Worm (Caenorhabditis elegans) whole organism, L4/young adult: ENCODE results near the gene sptl-3.

Experiments
- W03F9.2 ChIP-seq: fragments of 150-350 bp; optimal IDR thresholded peaks from 2 replicates; lab custom pipeline; 2014; ENCODE audit warnings: missing biosample characterization, missing genetic modification characterization
- dao-5 ChIP-seq: sonication (generic microtip); optimal IDR thresholded peaks from 2 replicates; lab custom pipeline; 2016; ENCODE audit warnings: missing genotype, missing genetic modification characterization, moderate library complexity, missing compliant biosample characterization
- him-1 ChIP-seq: sonication (generic microtip); optimal IDR thresholded peaks from 2 replicates; lab custom pipeline; 2016; ENCODE audit warnings: missing genotype, missing genetic modification reagents, missing genetic modification characterization, missing compliant biosample characterization

sptl-3 gene

DNA sequence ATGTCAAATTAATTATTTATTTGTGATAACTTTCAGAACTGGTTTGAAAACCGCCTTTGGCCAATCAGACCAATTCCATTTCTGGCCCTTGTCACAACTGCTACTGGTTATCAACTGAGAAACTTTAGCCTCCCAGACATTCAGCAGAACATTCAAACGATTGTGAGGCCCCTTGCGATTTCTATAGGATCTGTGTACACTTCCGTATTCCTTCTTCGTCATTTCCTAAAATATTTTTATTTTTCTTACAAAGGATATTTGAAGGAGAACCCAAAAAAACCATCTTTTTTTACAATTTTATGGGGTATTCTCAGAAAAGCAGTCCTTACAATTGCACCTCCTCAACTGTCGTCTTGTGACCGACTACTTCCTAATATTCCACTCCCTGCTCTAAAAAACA, 19.8 kb upstream of the sptl-3 start:
- TF ChIP-seq W03F9.2 = no peak
- TF ChIP-seq dao-5 (tag; lab: Kevin White, UChicago) = no peak
- no peak for TF ChIP-seq him-1 (tag; lab: Kevin White, UChicago)

DNA sequence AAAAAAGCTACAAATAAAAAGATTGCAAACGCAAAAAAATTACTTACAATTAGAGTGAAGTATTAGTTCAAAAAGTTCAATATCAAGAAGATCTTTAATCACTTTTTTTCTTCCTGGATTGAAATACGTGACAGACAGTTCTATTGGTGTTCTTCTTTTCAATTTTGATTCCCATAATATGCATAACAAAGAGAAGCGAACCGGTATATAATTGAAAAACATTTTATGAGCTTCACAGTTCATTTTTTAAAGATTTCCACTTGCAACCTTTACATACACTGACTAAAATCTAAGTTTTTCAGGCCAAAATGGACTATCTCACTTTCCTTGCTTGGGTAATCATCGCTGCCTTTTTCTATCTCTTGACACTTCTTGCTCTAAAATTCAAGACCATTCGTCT, 16.6 kb upstream of the sptl-3 start, which contains the start of gene T22G5.1:
T22G5.1 (plus strand) TSS at position 301 of the 400 bp plus-strand sequence.
- TF ChIP-seq W03F9.2 (no peak), dao-5 (tag; lab: Kevin White, UChicago) (no peak), him-1 (tag; lab: Kevin White, UChicago) (no peak)

DNA sequence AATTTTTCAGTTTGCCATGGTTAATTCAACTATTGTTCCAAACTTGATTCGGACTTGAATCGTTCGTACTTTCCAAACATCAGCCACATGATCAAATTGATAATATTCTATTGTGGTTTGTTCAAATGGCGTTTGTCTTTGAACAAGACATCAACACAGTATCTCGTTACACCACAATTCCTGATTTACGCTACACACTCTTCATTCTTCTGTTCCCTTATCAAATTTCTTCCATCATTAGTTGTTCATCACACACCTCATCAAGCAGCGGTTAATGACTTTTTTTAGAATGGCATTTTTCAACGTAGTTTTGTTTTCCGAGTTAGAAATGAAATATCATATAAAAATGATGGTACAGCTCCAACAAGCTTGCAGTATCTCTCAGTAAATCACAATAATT, 14.9 kb upstream of the sptl-3 start:
- no peak for TF ChIP-seq W03F9.2
- no peak for TF ChIP-seq him-1 (tag; lab: Kevin White, UChicago)
- no peak for TF ChIP-seq dao-5 (tag; lab: Kevin White, UChicago)

DNA sequence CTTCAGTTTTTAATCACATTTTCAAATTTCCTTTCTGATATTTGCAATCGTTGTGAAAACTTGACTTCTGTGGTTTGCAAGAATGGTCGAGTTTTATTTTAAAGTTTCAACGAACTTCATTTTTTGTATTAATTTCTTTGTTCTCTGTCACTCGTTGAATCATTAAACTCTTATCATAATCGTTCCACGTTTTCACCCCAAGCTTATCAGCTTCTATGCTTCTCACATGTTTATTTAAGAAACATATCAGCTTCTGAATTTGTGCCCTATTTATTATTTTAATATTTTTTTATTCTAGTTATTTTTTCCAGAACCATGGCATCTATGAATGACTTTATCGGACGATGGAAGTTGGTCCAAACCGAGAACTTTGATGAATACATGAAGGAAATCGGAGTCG, 13.9 kb upstream of the sptl-3 start, which contains the start of gene lbp-7:
lbp-7 (plus strand) TSS at position 312 of the 400 bp plus-strand sequence.
- TF ChIP-seq him-1 (tag; lab: Kevin White, UChicago) = no peak
- no peak for TF ChIP-seq W03F9.2
- no peak for TF ChIP-seq dao-5 (tag; lab: Kevin White, UChicago)

DNA sequence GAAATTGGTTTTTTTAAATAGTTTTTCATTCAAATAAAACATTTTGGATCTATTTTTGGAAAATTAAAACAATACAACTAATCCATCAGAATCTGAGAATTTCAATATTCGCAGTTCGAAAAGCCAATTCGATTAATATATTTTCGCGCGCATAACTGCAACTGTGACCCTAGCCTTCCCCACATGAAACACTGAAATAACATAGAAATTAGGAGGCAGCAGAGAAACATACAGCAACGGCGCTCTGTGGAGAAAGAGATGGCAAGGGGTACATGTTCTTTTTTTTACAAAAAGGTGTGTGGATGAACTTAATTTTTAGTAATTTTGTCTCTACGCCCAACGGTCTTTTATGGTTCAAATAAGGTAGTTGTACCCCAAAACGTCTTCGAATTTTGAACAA, 13.0 kb upstream of the sptl-3 start:
- TF ChIP-seq dao-5 (tag; lab: Kevin White, UChicago) (no peak), him-1 (tag; lab: Kevin White, UChicago) (no peak), W03F9.2 (no peak)

DNA sequence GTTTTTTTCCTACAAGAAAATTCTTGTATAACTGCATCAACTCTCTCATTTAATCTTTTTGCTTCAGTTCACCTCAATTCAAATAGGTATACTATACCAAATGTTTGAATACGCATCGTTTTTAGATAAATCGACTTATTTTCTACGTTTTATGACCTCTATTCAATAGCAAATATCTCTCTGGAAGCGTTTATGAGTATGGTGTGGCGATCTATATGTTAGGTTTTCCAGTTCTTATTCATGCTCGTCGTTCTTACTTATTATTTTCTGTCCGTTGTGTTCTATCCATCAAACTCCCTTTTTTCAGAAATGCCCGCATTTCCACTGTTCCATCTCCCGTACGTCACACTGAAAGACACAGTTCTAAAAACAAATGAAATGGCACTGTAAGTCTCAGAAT, 12.5 kb upstream of the sptl-3 start, which contains the start of gene T22G5.3:
T22G5.3 (plus strand) TSS at position 301 of the 400 bp plus-strand sequence.
- no peak for TF ChIP-seq him-1 (tag; lab: Kevin White, UChicago)
- TF ChIP-seq dao-5 (tag; lab: Kevin White, UChicago) = no peak

DNA sequence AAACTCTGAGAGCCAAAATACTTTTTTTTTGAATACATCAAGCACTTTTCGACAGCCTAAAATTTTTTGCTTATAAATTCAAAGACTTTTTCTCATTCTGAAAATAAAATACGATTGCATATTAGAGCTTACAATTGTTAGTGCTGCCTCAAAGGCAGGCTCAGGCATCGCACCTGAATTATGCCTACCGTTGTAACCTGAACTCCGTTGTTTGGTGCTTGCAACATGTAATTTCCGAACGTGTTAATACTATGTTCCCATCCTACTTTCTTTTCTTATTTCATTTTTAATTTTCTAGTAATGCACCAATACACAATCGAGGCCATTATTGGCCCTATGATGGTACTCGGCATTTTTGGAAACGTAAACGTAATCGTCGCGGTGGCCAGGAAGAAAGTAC, 5.8 kb upstream of the sptl-3 start, which contains the start of gene srsx-19:
srsx-19 (plus strand) TSS at position 301 of the 400 bp plus-strand sequence.
- TF ChIP-seq him-1 (tag; lab: Kevin White, UChicago) = no peak
- TF ChIP-seq W03F9.2 = no peak
- no peak for TF ChIP-seq dao-5 (tag; lab: Kevin White, UChicago)

DNA sequence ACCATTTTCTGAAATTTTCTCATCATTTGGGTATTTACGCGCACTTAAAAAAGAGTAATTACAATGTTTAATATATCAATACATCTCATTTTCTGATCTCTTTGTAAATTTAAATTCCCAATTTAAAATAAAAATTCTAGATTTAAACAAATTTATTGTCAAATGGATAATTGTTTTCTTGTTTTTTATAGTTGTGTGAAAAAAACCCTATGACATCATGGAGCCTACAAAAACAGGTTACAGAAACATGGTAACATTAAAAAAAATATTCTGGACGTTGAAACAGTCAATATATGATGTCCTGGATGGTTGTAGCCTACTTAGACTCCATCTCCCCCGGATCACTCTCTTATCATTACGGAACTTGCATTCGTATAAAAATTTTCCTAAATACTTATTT, 3.6 kb upstream of the sptl-3 start, which contains the start of gene spp-12:
spp-12 (plus strand) TSS at position 301 of the 400 bp plus-strand sequence.
- TF ChIP-seq dao-5 (tag; lab: Kevin White, UChicago) (no peak), W03F9.2 (no peak), him-1 (tag; lab: Kevin White, UChicago) (no peak)

DNA sequence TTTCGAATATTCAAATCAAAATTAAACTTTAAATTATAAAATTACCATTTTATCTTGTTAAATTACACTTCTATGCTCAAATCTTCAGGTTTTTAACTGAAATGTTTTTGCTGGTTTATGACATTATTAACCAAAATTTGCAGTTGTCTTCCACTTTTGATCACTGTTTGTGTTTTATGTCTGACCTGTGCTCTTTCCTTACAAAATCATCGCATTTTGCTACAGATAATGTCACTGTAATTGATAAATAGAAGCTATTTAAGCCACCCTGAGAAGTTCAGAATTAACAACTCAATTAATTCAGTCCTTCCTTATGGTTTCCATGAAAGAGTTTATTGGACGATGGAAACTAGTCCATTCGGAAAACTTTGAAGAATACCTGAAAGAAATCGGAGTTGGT, 2.7 kb upstream of the sptl-3 start, which contains the start of gene lbp-8:
lbp-8 (plus strand) TSS at position 301 of the 400 bp plus-strand sequence.
- TF ChIP-seq dao-5 (tag; lab: Kevin White, UChicago) (no peak), him-1 (tag; lab: Kevin White, UChicago) (no peak), W03F9.2 (no peak)

DNA sequence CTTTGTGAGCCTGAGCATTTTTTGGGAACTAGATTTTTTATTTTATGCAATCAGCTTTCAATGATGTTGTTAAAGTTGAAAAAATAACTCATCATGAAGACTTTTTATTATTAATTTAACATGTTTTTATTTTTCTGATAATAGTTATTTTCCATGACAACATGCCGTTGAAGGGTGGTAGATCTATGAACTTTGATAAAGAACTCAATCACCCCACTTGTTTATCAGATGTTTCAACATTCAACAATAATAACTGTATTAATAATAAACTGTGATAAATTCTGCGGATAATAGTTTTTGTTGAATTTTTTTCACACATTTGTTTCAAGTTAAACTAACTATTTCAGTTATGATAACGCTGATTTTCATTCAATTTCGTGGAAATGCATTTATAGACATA, 1.6 kb upstream of the sptl-3 start:
- TF ChIP-seq W03F9.2 = peak; percentile 12
- TF ChIP-seq him-1 (tag; lab: Kevin White, UChicago) = no peak

DNA sequence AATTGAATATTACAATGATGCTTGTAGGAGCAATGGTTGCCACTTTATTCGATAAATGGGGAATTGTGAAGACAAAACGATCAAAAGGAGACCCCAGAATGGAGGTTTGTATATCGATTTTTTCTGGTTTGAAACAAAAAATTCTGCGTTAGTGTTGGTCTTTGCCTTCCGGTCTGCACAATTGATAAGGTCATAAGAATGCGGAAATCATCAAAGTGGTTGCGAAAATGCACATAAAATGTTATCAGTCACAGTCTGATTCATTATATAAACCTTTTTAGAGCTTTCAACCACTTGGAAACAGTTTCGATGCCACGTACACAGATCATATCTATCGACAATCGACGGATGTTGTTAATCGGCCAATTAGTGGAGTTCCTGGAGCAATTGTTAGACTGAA, 458 bp downstream of the sptl-3 start:
- TF ChIP-seq W03F9.2 = no peak
- TF ChIP-seq dao-5 (tag; lab: Kevin White, UChicago) = no peak
- TF ChIP-seq him-1 (tag; lab: Kevin White, UChicago) = no peak

DNA sequence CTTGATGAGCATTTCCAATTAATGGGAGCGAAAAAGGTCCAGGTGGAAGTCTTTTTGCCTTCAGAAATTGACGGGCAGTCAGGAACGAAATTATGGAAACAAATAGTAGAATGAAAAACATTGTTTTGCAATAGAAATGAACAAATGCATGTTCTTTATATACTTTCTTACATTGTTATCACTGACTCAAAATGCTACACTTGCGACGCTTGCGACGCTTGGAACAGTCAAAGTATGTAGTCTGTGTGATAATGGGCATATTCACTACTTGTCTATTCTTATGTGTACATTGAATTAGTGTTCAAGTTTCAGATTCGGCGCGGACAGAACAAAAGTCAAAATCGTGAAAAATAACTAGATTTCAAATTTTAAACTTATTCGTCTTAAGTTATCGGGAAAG, 5.2 kb downstream of the sptl-3 start, which contains the start of gene cyp-35C1:
cyp-35C1 (minus strand) TSS at position 132 of the 400 bp plus-strand sequence.
- TF ChIP-seq dao-5 (tag; lab: Kevin White, UChicago) = no peak
- no peak for TF ChIP-seq W03F9.2
- no peak for TF ChIP-seq him-1 (tag; lab: Kevin White, UChicago)

DNA sequence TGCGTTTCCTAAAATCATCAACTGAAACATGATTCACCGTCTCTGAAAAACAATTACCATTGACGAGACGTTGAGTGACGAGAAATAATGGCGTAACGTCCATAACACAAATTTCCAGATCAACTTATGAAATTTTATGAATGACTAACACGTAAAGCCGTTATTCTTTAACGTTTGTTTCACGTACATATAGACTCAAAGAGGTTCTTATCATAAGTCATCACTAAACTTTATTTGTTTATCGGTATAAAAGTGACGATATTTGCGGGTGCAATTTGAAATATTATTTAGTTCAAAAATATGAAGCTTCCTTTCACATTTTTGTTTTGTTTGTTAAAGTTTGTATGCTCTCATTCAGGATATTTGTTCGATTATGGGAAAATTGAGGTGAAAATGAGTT, 6.1 kb downstream of the sptl-3 start, which contains the start of gene oac-3:
oac-3 (plus strand) TSS at position 301 of the 400 bp plus-strand sequence.
- TF ChIP-seq W03F9.2 (no peak), dao-5 (tag; lab: Kevin White, UChicago) (no peak), him-1 (tag; lab: Kevin White, UChicago) (no peak)

DNA sequence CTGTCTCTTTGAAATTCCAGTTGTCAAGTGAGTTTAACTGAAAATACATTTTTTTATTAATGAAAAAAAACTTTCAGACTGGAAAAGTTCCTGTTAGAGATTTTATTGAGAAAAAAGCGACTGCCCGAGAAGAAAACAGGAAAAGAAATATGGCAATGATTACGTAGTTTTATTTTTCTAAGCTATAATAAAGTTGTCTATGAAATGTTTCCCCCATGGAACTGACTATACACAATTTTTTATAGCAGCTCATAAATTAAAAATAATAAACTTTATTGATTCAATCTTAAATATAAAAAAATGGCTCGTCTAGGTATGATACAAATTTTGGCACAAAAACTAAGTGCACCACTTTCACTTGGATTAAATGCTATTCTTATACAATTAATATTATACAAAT, 9.4 kb downstream of the sptl-3 start, which contains the start of gene C06B3.1:
C06B3.1 (plus strand) TSS at position 301 of the 400 bp plus-strand sequence.
- TF ChIP-seq W03F9.2 (no peak), dao-5 (tag; lab: Kevin White, UChicago) (no peak), him-1 (tag; lab: Kevin White, UChicago) (no peak)

DNA sequence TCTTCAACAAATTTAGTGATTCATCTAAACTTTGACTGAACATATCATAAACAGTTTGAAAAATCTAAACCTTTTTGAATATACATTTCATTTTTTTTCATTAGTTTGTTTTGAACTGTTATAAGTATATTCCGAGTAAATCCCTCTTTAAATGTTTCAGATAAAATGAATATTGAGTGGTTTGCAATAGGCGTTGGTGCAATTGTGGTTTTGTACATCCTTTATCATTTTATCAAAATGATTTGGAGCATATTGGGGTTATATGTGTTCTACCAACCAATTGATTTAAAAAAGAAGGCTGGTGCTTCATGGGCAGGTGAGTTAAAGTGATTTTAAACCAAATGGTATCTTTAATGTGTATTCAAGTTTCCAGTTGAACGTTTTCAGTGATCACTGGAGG, 11.3 kb downstream of the sptl-3 start, which contains the start of gene stdh-3:
stdh-3 (plus strand) TSS at position 166 of the 400 bp plus-strand sequence.
- TF ChIP-seq W03F9.2 = no peak
- no peak for TF ChIP-seq dao-5 (tag; lab: Kevin White, UChicago)
